Fruit fly (Drosophila melanogaster): ENCODE data around the gene neo.

The neo gene

DNA sequence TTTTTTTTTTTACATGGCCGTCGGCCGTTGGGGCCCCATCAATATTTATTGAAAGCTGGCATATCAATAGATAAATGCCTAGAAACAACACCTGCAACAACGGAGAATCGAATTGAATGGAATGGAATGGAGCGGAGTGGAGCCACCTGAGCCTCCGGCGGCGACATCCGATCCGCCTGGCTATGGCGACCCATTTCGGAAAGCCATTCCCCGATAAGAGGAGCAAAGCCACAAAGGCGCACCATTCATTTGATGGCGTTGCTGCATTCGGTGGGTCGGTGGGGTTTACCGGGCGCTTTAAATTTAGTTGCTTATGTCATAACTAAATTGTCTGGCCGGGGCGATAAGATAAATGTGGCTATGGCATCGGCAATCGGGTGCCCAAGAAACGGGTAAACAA lies 37.1 kb upstream of the neo start:
- peak; percentile 0 for TF ChIP-seq CG32006 (GFP tag; optimal IDR thresholded peaks at IDR 0.05)
- TF ChIP-seq CG8119 (GFP tag; IDR thresholded peaks at IDR 0.05), result no peak
- TF ChIP-seq vri (GFP tag; optimal IDR thresholded peaks at IDR 0.05), result peak; percentile 88
- no peak for TF ChIP-seq lz (GFP tag; optimal IDR thresholded peaks at IDR 0.05)
- TF ChIP-seq eg (GFP tag; IDR thresholded peaks at IDR 0.05), result no peak

dm6 chr3R:29782367-29782766 lies 36.6 kb upstream of the neo start:
- TF ChIP-seq CG6854 (GFP tag; optimal IDR thresholded peaks at IDR 0.05) (peak; percentile 79), CG15336 (GFP tag; IDR thresholded peaks at IDR 0.05) (peak; percentile 47; the same call in 1 of the 2 replicates), Blimp-1 (GFP tag; optimal IDR thresholded peaks at IDR 0.05) (no peak), Eip93F (GFP tag; optimal IDR thresholded peaks at IDR 0.05) (peak; percentile 60), salr (GFP tag; optimal IDR thresholded peaks at IDR 0.05) (no peak), Eip78C (GFP tag) (peak; percentile 83), vri (GFP tag; optimal IDR thresholded peaks at IDR 0.05) (peak; percentile 47), CG6808 (GFP tag; optimal IDR thresholded peaks at IDR 0.05) (peak; percentile 45), CG6276 (GFP tag; optimal IDR thresholded peaks at IDR 0.05) (peak; percentile 12), dsx (GFP tag; optimal IDR thresholded peaks at IDR 0.05; ENCODE audit: poor library complexity, severe bottlenecking) (peak; percentile 54), CG8119 (GFP tag; IDR thresholded peaks at IDR 0.05) (peak; percentile 46; the same call in 1 of the 3 replicates), Lpt (GFP tag; optimal IDR thresholded peaks at IDR 0.05) (peak; percentile 25), acj6 (GFP tag; optimal IDR thresholded peaks at IDR 0.05) (no peak), ss (GFP tag; optimal IDR thresholded peaks at IDR 0.05) (peak; percentile 51 to 68), CG8319 (GFP tag; optimal IDR thresholded peaks at IDR 0.05) (no peak), CG3032 (tag; optimal IDR thresholded peaks at IDR 0.05) (no peak), esn (GFP tag; optimal IDR thresholded peaks at IDR 0.05) (peak; percentile 34), CG6163 (GFP tag; IDR thresholded peaks at IDR 0.05) (peak; percentile 65; the same call in 2 of the 3 replicates), Ets96B (tag; optimal IDR thresholded peaks at IDR 0.05) (peak; percentile 2), topi (GFP tag; optimal IDR thresholded peaks at IDR 0.05) (peak; percentile 26), eg (GFP tag; IDR thresholded peaks at IDR 0.05) (peak; percentile 44; the same call in 1 of the 3 replicates), CG3919 (GFP tag; optimal IDR thresholded peaks at IDR 0.05) (peak; percentile 25), Sox102F (GFP tag; optimal IDR thresholded peaks at IDR 0.05) (peak; percentile 6), Eip75B (GFP tag; optimal IDR thresholded peaks at IDR 0.05) (peak; percentile 28), svp (GFP tag) (peak; percentile 69), CG16779 (tag; optimal IDR thresholded peaks at IDR 0.05) (peak; percentile 45), Ets21C (GFP tag; optimal IDR thresholded peaks at IDR 0.05) (no peak), CG31627 (GFP tag; optimal IDR thresholded peaks at IDR 0.05) (no peak), Sox15 (GFP tag; optimal IDR thresholded peaks at IDR 0.05) (no peak), CG10669 (GFP tag; optimal IDR thresholded peaks at IDR 0.05) (peak; percentile 14), CG9139 (GFP tag; optimal IDR thresholded peaks at IDR 0.05) (peak; percentile 63), fkh (GFP tag; optimal IDR thresholded peaks at IDR 0.05) (peak; percentile 82), CG32006 (GFP tag; optimal IDR thresholded peaks at IDR 0.05) (no peak), Met (GFP tag; optimal IDR thresholded peaks at IDR 0.05) (peak; percentile 0), net (GFP tag; optimal IDR thresholded peaks at IDR 0.05) (peak; percentile 48)

- TF ChIP-seq CG8319 (GFP tag; optimal IDR thresholded peaks at IDR 0.05) (no peak), Hr38 (GFP tag; optimal IDR thresholded peaks at IDR 0.05) (no peak), svp (GFP tag) (peak; percentile 53), CG6854 (GFP tag; optimal IDR thresholded peaks at IDR 0.05) (no peak), CG6792 (GFP tag; optimal IDR thresholded peaks at IDR 0.05) (no peak), CG8119 (GFP tag; IDR thresholded peaks at IDR 0.05) (no peak)
Measured at dm6 chr3R:29783210-29783609, 35.7 kb upstream of the neo start.
